Fruit fly (Drosophila melanogaster) whole organism, embryonic: Measurements from ENCODE around the gene Hap40.

Experiments used
- Abd-B ChIP-seq: fragments of 200-800 bp; sonication (Bioruptor generic); optimal IDR thresholded peaks from 2 replicates; lab custom pipeline; 2018; ENCODE audit warnings: missing biosample characterization, mild to moderate bottlenecking, missing genetic modification characterization, moderate library complexity
- Asciz ChIP-seq: fragments of 200-800 bp; sonication (Bioruptor generic); optimal IDR thresholded peaks from 2 replicates; lab custom pipeline; 2017; ENCODE audit warnings: missing biosample characterization, mild to moderate bottlenecking, missing genetic modification characterization, missing genetic modification reagents
- CG10654 ChIP-seq: fragments of 200-800 bp; sonication (Bioruptor generic); optimal IDR thresholded peaks from 2 replicates; lab custom pipeline; 2016; ENCODE audit warnings: missing biosample characterization, missing genetic modification characterization
- CG11085 ChIP-seq: fragments of 200-800 bp; sonication (Bioruptor generic); IDR thresholded peaks from 2 replicates; pipeline ENCODE4 v1.3.6; 2022; ENCODE audit warnings: missing biosample characterization, missing genetic modification characterization
- CG11247 ChIP-seq: fragments of 200-800 bp; sonication (Bioruptor generic); IDR thresholded peaks from 2 replicates; pipeline ENCODE4 v1.3.6; 2022; ENCODE audit warnings: missing biosample characterization, missing genetic modification characterization
- CG11398 ChIP-seq: fragments of 200-800 bp; sonication (Bioruptor generic); optimal IDR thresholded peaks from 2 replicates; lab custom pipeline; 2016; ENCODE audit warnings: missing biosample characterization, missing genetic modification characterization
- CG11696 ChIP-seq: fragments of 200-800 bp; sonication (Bioruptor generic); IDR thresholded peaks from 2 replicates; pipeline ENCODE4 v1.3.6; 2022; ENCODE audit warnings: missing biosample characterization, missing genetic modification characterization
- CG12155 ChIP-seq: fragments of 200-800 bp; sonication (Bioruptor generic); optimal IDR thresholded peaks from 3 replicates; lab custom pipeline; 2016; ENCODE audit warnings: missing biosample characterization, missing genetic modification characterization
- CG12942 ChIP-seq: fragments of 200-800 bp; sonication (Bioruptor generic); optimal IDR thresholded peaks from 3 replicates; lab custom pipeline; 2016; ENCODE audit warnings: missing biosample characterization, missing genetic modification characterization
- CG13287 ChIP-seq: fragments of 200-800 bp; sonication (Bioruptor generic); IDR thresholded peaks from 2 replicates; pipeline ENCODE4 v1.3.6; 2022; ENCODE audit warnings: missing biosample characterization, missing genetic modification characterization; ENCODE audit not compliant: partially characterized antibody
- CG15269 ChIP-seq: fragments of 200-800 bp; sonication (Bioruptor generic); optimal IDR thresholded peaks from 2 replicates; lab custom pipeline; 2018; ENCODE audit warnings: missing biosample characterization, mild to moderate bottlenecking, missing genetic modification characterization, moderate library complexity
- CG1529 ChIP-seq: fragments of 200-800 bp; sonication (Bioruptor generic); optimal IDR thresholded peaks from 3 replicates; lab custom pipeline; 2018; ENCODE audit warnings: missing biosample characterization, missing genetic modification characterization
- CG16813 ChIP-seq: fragments of 200-800 bp; sonication (Bioruptor generic); IDR thresholded peaks from 3 replicates; pipeline ENCODE4 v1.3.6; 2022; ENCODE audit warnings: missing biosample characterization, missing genetic modification characterization; ENCODE audit not compliant: partially characterized antibody
- CG17361 ChIP-seq: fragments of 200-800 bp; sonication (Bioruptor generic); IDR thresholded peaks from 3 replicates; pipeline ENCODE4 v1.3.6; 2022; ENCODE audit warnings: missing biosample characterization, missing genetic modification characterization
- CG18476 ChIP-seq: fragments of 200-800 bp; sonication (Bioruptor generic); optimal IDR thresholded peaks from 2 replicates; lab custom pipeline; 2016; ENCODE audit warnings: missing biosample characterization, mild to moderate bottlenecking, missing genetic modification characterization
- CG2889 ChIP-seq: fragments of 200-800 bp; sonication (Bioruptor generic); IDR thresholded peaks from 3 replicates; pipeline ENCODE4 v1.3.6; 2022; ENCODE audit warnings: missing biosample characterization, missing genetic modification characterization
- CG3995 ChIP-seq: fragments of 200-800 bp; sonication (Bioruptor generic); optimal IDR thresholded peaks from 3 replicates; lab custom pipeline; 2016; ENCODE audit warnings: missing biosample characterization, missing genetic modification characterization
- CG4617 ChIP-seq: fragments of 200-800 bp; sonication (Bioruptor generic); optimal IDR thresholded peaks from 3 replicates; lab custom pipeline; 2016; ENCODE audit warnings: missing biosample characterization, missing genetic modification characterization, borderline replicate concordance
- CG6689 ChIP-seq: fragments of 200-800 bp; sonication (Bioruptor generic); IDR thresholded peaks from 2 replicates; pipeline ENCODE4 v1.3.6; 2022; ENCODE audit warnings: missing biosample characterization, missing genetic modification characterization
- CG8290 ChIP-seq, 3 experiments: fragments of 200-800 bp; sonication (Bioruptor generic); optimal IDR thresholded peaks; 2 replicates each; lab custom pipeline; 2016 to 2019; ENCODE audit warnings: missing biosample characterization in 3 of 3, missing genetic modification characterization in 3 of 3, mild to moderate bottlenecking in 2 of 3, moderate library complexity in 1 of 3
- CG8478 ChIP-seq: fragments of >200 bp; optimal IDR thresholded peaks from 2 replicates; lab custom pipeline; 2018
- CG8944 ChIP-seq: fragments of 200-800 bp; sonication (Bioruptor generic); optimal IDR thresholded peaks from 3 replicates; lab custom pipeline; 2016; ENCODE audit warnings: missing biosample characterization, missing genetic modification characterization
- CG9797 ChIP-seq: fragments of 200-800 bp; sonication (Bioruptor generic); optimal IDR thresholded peaks from 3 replicates; lab custom pipeline; 2018; ENCODE audit warnings: missing biosample characterization, mild to moderate bottlenecking, missing genetic modification characterization
- Dip3 ChIP-seq: fragments of 200-800 bp; sonication (Bioruptor generic); optimal IDR thresholded peaks from 3 replicates; lab custom pipeline; 2016; ENCODE audit warnings: missing biosample characterization, missing genetic modification characterization
- Dll ChIP-seq: fragments of 200-800 bp; sonication (Bioruptor generic); IDR thresholded peaks from 4 replicates; pipeline ENCODE4 v1.3.6; 2022; ENCODE audit warnings: missing biosample characterization, missing genetic modification characterization; ENCODE audit not compliant: partially characterized antibody
- ERR ChIP-seq: fragments of 200-800 bp; sonication (Bioruptor generic); optimal IDR thresholded peaks from 2 replicates; lab custom pipeline; 2016; ENCODE audit warnings: missing biosample characterization, missing genetic modification characterization
- Fer2 ChIP-seq: fragments of 200-800 bp; sonication (Bioruptor generic); optimal IDR thresholded peaks from 2 replicates; lab custom pipeline; 2018; ENCODE audit warnings: missing biosample characterization, mild to moderate bottlenecking, missing genetic modification characterization, moderate library complexity
- Fer3 ChIP-seq: fragments of 200-800 bp; sonication (Bioruptor generic); optimal IDR thresholded peaks from 2 replicates; lab custom pipeline; 2018; ENCODE audit warnings: missing biosample characterization, mild to moderate bottlenecking, missing genetic modification characterization, moderate library complexity
- Meics ChIP-seq: fragments of 200-800 bp; sonication (Bioruptor generic); optimal IDR thresholded peaks from 2 replicates; lab custom pipeline; 2017; ENCODE audit warnings: missing biosample characterization, mild to moderate bottlenecking, missing genetic modification characterization
- Rx ChIP-seq: fragments of 200-800 bp; sonication (Bioruptor generic); IDR thresholded peaks from 2 replicates; pipeline ENCODE4 v1.3.6; 2022; ENCODE audit warnings: missing biosample characterization, missing genetic modification characterization
- Sox102F ChIP-seq: fragments of 200-800 bp; sonication (Bioruptor generic); optimal IDR thresholded peaks from 2 replicates; lab custom pipeline; 2018; ENCODE audit warnings: missing biosample characterization, mild to moderate bottlenecking, missing genetic modification characterization, moderate library complexity
- Sry-δ ChIP-seq: fragments of 200-800 bp; sonication (Bioruptor generic); optimal IDR thresholded peaks from 2 replicates; lab custom pipeline; 2016; ENCODE audit warnings: missing biosample characterization, missing genetic modification characterization
- Tbp ChIP-seq: fragments of >200 bp; optimal IDR thresholded peaks from 2 replicates; lab custom pipeline; 2018; ENCODE audit warnings: missing biosample characterization, missing genetic modification characterization
- Usf ChIP-seq: fragments of 200-800 bp; sonication (Bioruptor generic); optimal IDR thresholded peaks from 2 replicates; lab custom pipeline; 2017; ENCODE audit warnings: missing genotype, missing biosample characterization, missing genetic modification characterization
- amos ChIP-seq: fragments of 200-800 bp; sonication (Bioruptor generic); IDR thresholded peaks from 2 replicates; pipeline ENCODE4 v1.3.6; 2022; ENCODE audit warnings: missing biosample characterization, missing genetic modification characterization; ENCODE audit not compliant: partially characterized antibody
- chif ChIP-seq, 2 experiments: fragments of 200-800 bp; sonication (Bioruptor generic); optimal IDR thresholded peaks; 3 replicates each; lab custom pipeline; 2016; ENCODE audit warnings: missing biosample characterization in 2 of 2, missing genetic modification characterization in 2 of 2
- chm ChIP-seq: fragments of 200-800 bp; sonication (Bioruptor generic); IDR thresholded peaks from 2 replicates; pipeline ENCODE4 v1.3.6; 2022; ENCODE audit warnings: missing biosample characterization, missing genetic modification characterization
- cwo ChIP-seq: fragments of 200-800 bp; sonication (Bioruptor generic); optimal IDR thresholded peaks from 3 replicates; lab custom pipeline; 2017; ENCODE audit warnings: missing biosample characterization, missing genetic modification characterization, mild to moderate bottlenecking, moderate library complexity, missing genetic modification reagents
- da ChIP-seq: fragments of 200-800 bp; sonication (Bioruptor generic); optimal IDR thresholded peaks from 2 replicates; lab custom pipeline; 2016; ENCODE audit warnings: missing biosample characterization, missing genetic modification characterization
- en ChIP-seq: fragments of 200-800 bp; sonication (Bioruptor generic); optimal IDR thresholded peaks from 2 replicates; lab custom pipeline; 2016; ENCODE audit warnings: missing biosample characterization, missing genetic modification characterization
- gsb ChIP-seq: fragments of 200-800 bp; sonication (Bioruptor generic); IDR thresholded peaks from 2 replicates; pipeline ENCODE4 v1.3.6; 2022; ENCODE audit warnings: missing biosample characterization, missing genetic modification characterization
- mam ChIP-seq: fragments of 200-800 bp; sonication (Bioruptor generic); optimal IDR thresholded peaks from 3 replicates; lab custom pipeline; 2016; ENCODE audit warnings: missing biosample characterization, missing genetic modification characterization
- nmo ChIP-seq: fragments of 200-800 bp; sonication (Bioruptor generic); optimal IDR thresholded peaks from 2 replicates; lab custom pipeline; 2018; ENCODE audit warnings: missing biosample characterization, mild to moderate bottlenecking, missing genetic modification characterization, moderate library complexity
- nom ChIP-seq: fragments of 200-800 bp; sonication (Bioruptor generic); optimal IDR thresholded peaks from 2 replicates; lab custom pipeline; 2017; ENCODE audit warnings: missing biosample characterization, missing genetic modification characterization, mild to moderate bottlenecking, moderate library complexity, missing genetic modification reagents
- pfk ChIP-seq: fragments of 200-800 bp; sonication (Bioruptor generic); optimal IDR thresholded peaks from 2 replicates; lab custom pipeline; 2018; ENCODE audit warnings: missing biosample characterization, mild to moderate bottlenecking, missing genetic modification characterization, moderate library complexity
- prd ChIP-seq, 3 experiments: fragments of >200 bp in 2 of 3; fragments of 200-800 bp in 1 of 3; sonication (Bioruptor generic) in 1 of 3; optimal IDR thresholded peaks in 2 of 3; IDR thresholded peaks in 1 of 3; 2 replicates in 2 of 3; 3 replicates in 1 of 3; pipeline versions ENCODE4 v1.3.6 to Lab custom; 2017 to 2022; ENCODE audit warnings: missing biosample characterization in 1 of 3, missing genetic modification characterization in 1 of 3
- rib ChIP-seq: fragments of 200-800 bp; sonication (Bioruptor generic); IDR thresholded peaks from 2 replicates; pipeline ENCODE4 v1.3.6; 2022; ENCODE audit warnings: missing biosample characterization, missing genetic modification characterization
- shn ChIP-seq: fragments of 200-800 bp; sonication (Bioruptor generic); optimal IDR thresholded peaks from 3 replicates; lab custom pipeline; 2016; ENCODE audit warnings: missing biosample characterization, missing genetic modification characterization
- tup ChIP-seq: fragments of 200-800 bp; sonication (Bioruptor generic); optimal IDR thresholded peaks from 2 replicates; lab custom pipeline; 2016; ENCODE audit warnings: missing biosample characterization, mild to moderate bottlenecking, missing genetic modification characterization, moderate library complexity
- tx ChIP-seq: fragments of 200-800 bp; sonication (Bioruptor generic); optimal IDR thresholded peaks from 2 replicates; lab custom pipeline; 2016; ENCODE audit warnings: missing biosample characterization, missing genetic modification characterization

Gene Hap40

DNA sequence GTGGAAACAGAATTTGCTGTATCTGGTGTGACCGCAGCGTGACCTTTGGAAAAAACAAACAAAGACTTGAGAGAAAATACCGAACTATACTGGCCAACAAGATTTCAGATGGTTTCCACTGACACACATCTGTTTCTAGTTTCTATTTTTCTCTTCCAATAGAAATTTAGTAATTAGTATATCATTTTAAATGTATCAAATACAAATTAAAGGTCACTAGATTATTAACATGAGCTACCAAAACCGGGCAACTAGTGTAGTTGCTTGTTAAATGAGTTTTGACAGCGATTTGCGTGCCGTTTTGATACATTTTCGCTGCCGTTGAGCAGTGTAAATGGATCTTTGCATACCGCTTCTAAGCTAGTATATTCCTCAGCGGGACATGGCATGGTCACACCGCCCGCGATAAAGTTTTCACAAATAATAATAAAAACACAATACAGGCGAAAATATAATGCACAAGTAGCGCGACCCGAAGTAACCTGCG lies at the start of gene Hap40, which contains the start of gene Pis (continued):
- TF ChIP-seq amos (no peak), gsb (GFP tag; lab: Robert Waterston, UW) (no peak), chif (GFP tag; optimal IDR thresholded peaks at IDR 0.05; lab: Kevin White, UChicago) (peak; percentile 7 to 61), CG12942 (GFP tag; lab: Kevin White, UChicago) (peak; percentile 55), CG17361 (GFP tag; lab: Robert Waterston, UW) (peak; percentile 88), cwo (no peak), Sox102F (GFP tag; lab: Kevin White, UChicago) (no peak), Dip3 (GFP tag; lab: Kevin White, UChicago) (peak; percentile 45), Asciz (GFP tag; lab: Kevin White, UChicago) (no peak), CG9797 (GFP tag; lab: Kevin White, UChicago) (peak; percentile 92), Abd-B (GFP tag; lab: Kevin White, UChicago) (peak; percentile 89), CG11696 (GFP tag; lab: Robert Waterston, UW) (no peak), CG15269 (peak; percentile 78), tx (GFP tag; lab: Kevin White, UChicago) (peak; percentile 43), prd (optimal IDR thresholded peaks at IDR 0.05; lab: Kevin White, UChicago) (no peak), prd (GFP tag; IDR thresholded peaks at IDR 0.05; lab: Robert Waterston, UW) (peak; percentile 81), CG13287 (GFP tag; lab: Robert Waterston, UW) (no peak), mam (GFP tag; lab: Kevin White, UChicago) (peak; percentile 68), CG18476 (GFP tag; lab: Kevin White, UChicago) (peak; percentile 48), CG16813 (no peak), shn (GFP tag; lab: Kevin White, UChicago) (peak; percentile 41), CG11085 (peak; percentile 46; the same call in 1 of the 2 replicates), CG11247 (peak; percentile 50; the same call in 1 of the 2 replicates), pfk (GFP tag; lab: Kevin White, UChicago) (no peak), Meics (peak; percentile 67), rib (GFP tag; lab: Robert Waterston, UW) (no peak), nom (GFP tag; lab: Kevin White, UChicago) (no peak), CG2889 (GFP tag; lab: Robert Waterston, UW) (peak; percentile 73; the same call in 2 of the 3 replicates), CG4617 (GFP tag; lab: Kevin White, UChicago) (peak; percentile 77), nmo (GFP tag; lab: Kevin White, UChicago) (peak; percentile 88), Fer2 (tag; lab: Kevin White, UChicago) (peak; percentile 64), chm (GFP tag; lab: Robert Waterston, UW) (no peak), Rx (GFP tag; lab: Robert Waterston, UW) (peak; percentile 30; the same call in 1 of the 2 replicates), CG8290 (GFP tag; optimal IDR thresholded peaks at IDR 0.05; lab: Kevin White, UChicago) (peak; percentile 37), CG8290 (tag; optimal IDR thresholded peaks at IDR 0.05; lab: Kevin White, UChicago) (no peak), tup (no peak), Usf (GFP tag; lab: Kevin White, UChicago) (peak; percentile 55), CG12155 (GFP tag; lab: Kevin White, UChicago) (peak; percentile 71), en (GFP tag; lab: Kevin White, UChicago) (no peak), da (GFP tag; lab: Kevin White, UChicago) (no peak), ERR (GFP tag; lab: Kevin White, UChicago) (no peak), CG11398 (GFP tag; lab: Kevin White, UChicago) (no peak), Sry-δ (GFP tag; lab: Kevin White, UChicago) (no peak), Dll (no peak), CG1529 (GFP tag; lab: Kevin White, UChicago) (peak; percentile 35), Tbp (GFP tag; lab: Kevin White, UChicago) (no peak), CG8478 (lab: Kevin White, UChicago) (no peak), CG10654 (GFP tag; lab: Kevin White, UChicago) (peak; percentile 41), CG3995 (GFP tag; lab: Kevin White, UChicago) (peak; percentile 69), CG6689 (GFP tag; lab: Robert Waterston, UW) (peak; percentile 78), CG8944 (peak; percentile 40), Fer3 (tag; lab: Kevin White, UChicago) (peak; percentile 66)
